Worm (Caenorhabditis elegans) whole organism, L1 larva: ENCODE measurements around the gene aakg-5.

Experiments
- ama-1 ChIP-seq: fragments of 150-350 bp; optimal IDR thresholded peaks from 2 replicates; lab custom pipeline; 2014
- ceh-8 ChIP-seq: fragments of 200-800 bp; sonication (Bioruptor generic); optimal IDR thresholded peaks from 2 replicates; lab custom pipeline; 2018; ENCODE audit warnings: mild to moderate bottlenecking, missing genetic modification characterization, moderate library complexity, missing compliant biosample characterization
- efl-1 ChIP-seq, 4 experiments: fragments of 150-350 bp; optimal IDR thresholded peaks in 3 of 4; peaks in 1 of 4; 1 replicate in 1 of 4; 2 replicates in 3 of 4; lab custom pipeline; 2014; ENCODE audit warnings: missing biosample characterization in 2 of 4, missing genetic modification characterization in 2 of 4, missing genetic modification reagents in 2 of 4
- skn-1 ChIP-seq: fragments of 150-350 bp; optimal IDR thresholded peaks from 2 replicates; lab custom pipeline; 2014; ENCODE audit warnings: missing biosample characterization, missing genetic modification characterization
- unc-98 ChIP-seq: fragments of 200-800 bp; sonication (Bioruptor generic); IDR thresholded peaks from 2 replicates; pipeline ENCODE4 v1.3.6; 2022; ENCODE audit warnings: missing genetic modification characterization, missing compliant biosample characterization

- TF ChIP-seq unc-98, result no peak
- no peak for TF ChIP-seq skn-1
- no peak for TF ChIP-seq ama-1 (lab: Kevin White, UChicago)
- no peak for TF ChIP-seq efl-1 (optimal IDR thresholded peaks at IDR 0.05; lab: Kevin White, UChicago)
- TF ChIP-seq efl-1 (GFP tag; optimal IDR thresholded peaks at IDR 0.05 in 1 of 2; lab: Kevin White, UChicago), result no peak
- no peak for TF ChIP-seq ceh-8 (GFP tag; lab: Kevin White, UChicago)
These were observed 26.3 kb downstream of the aakg-5 start for ce11 chrII:9948662-9949061.
